Worm (Caenorhabditis elegans) whole organism, mixed stage, embryonic: Measurements from ENCODE around the gene B0334.10.

Experiments
- M03D4.4 ChIP-seq: sonication (generic microtip); optimal IDR thresholded peaks from 2 replicates; lab custom pipeline; 2017; ENCODE audit warnings: mild to moderate bottlenecking, missing genetic modification characterization, missing compliant biosample characterization
- bed-3 ChIP-seq: fragments of 200-800 bp; sonication (Bioruptor generic); optimal IDR thresholded peaks from 3 replicates; lab custom pipeline; 2018; ENCODE audit warnings: mild to moderate bottlenecking, missing genetic modification characterization, moderate library complexity, missing compliant biosample characterization
- blmp-1 ChIP-seq: fragments of 150-350 bp; optimal IDR thresholded peaks from 2 replicates; lab custom pipeline; 2014; ENCODE audit warnings: missing biosample characterization, missing genetic modification characterization
- ceh-39 ChIP-seq: fragments of 150-350 bp; optimal IDR thresholded peaks from 2 replicates; lab custom pipeline; 2014; ENCODE audit warnings: missing biosample characterization, missing genetic modification characterization
- ceh-43 ChIP-seq: fragments of 200-800 bp; sonication (Bioruptor generic); optimal IDR thresholded peaks from 2 replicates; lab custom pipeline; 2018; ENCODE audit warnings: mild to moderate bottlenecking, missing genetic modification characterization, moderate library complexity, missing compliant biosample characterization
- ceh-83 ChIP-seq: fragments of 200-800 bp; sonication (Bioruptor generic); optimal IDR thresholded peaks from 2 replicates; lab custom pipeline; 2018; ENCODE audit warnings: mild to moderate bottlenecking, missing genetic modification characterization, missing compliant biosample characterization
- ces-1 ChIP-seq: fragments of 150-350 bp; optimal IDR thresholded peaks from 2 replicates; lab custom pipeline; 2014; ENCODE audit warnings: missing biosample characterization, missing genetic modification reagents, missing genetic modification characterization
- cnd-1 ChIP-seq: fragments of 200-800 bp; sonication (Bioruptor generic); optimal IDR thresholded peaks from 2 replicates; lab custom pipeline; 2018; ENCODE audit warnings: mild to moderate bottlenecking, missing genetic modification characterization, missing compliant biosample characterization
- drap-1 ChIP-seq: fragments of 200-800 bp; sonication (Bioruptor generic); optimal IDR thresholded peaks from 3 replicates; lab custom pipeline; 2018; ENCODE audit warnings: mild to moderate bottlenecking, missing genetic modification characterization, missing compliant biosample characterization
- elt-1 ChIP-seq: sonication (generic microtip); optimal IDR thresholded peaks from 2 replicates; lab custom pipeline; 2017; ENCODE audit warnings: missing genetic modification characterization, mild to moderate bottlenecking, missing compliant biosample characterization, antibody characterized with exemption, moderate library complexity, borderline replicate concordance; ENCODE audit not compliant: insufficient read depth
- elt-3 ChIP-seq: fragments of 150-350 bp; optimal IDR thresholded peaks from 2 replicates; lab custom pipeline; 2014; ENCODE audit warnings: missing biosample characterization, missing genetic modification characterization
- flh-1 ChIP-seq: fragments of 200-800 bp; sonication (Bioruptor generic); optimal IDR thresholded peaks from 2 replicates; lab custom pipeline; 2018; ENCODE audit warnings: mild to moderate bottlenecking, missing genetic modification characterization, moderate library complexity, missing compliant biosample characterization
- ham-2 ChIP-seq: fragments of 200-800 bp; sonication (Bioruptor generic); optimal IDR thresholded peaks from 2 replicates; lab custom pipeline; 2018; ENCODE audit warnings: mild to moderate bottlenecking, missing genetic modification characterization, missing compliant biosample characterization
- hlh-1 ChIP-seq: fragments of 150-350 bp; optimal IDR thresholded peaks from 2 replicates; lab custom pipeline; 2014; ENCODE audit warnings: missing biosample characterization, missing genetic modification reagents, missing genetic modification characterization
- lin-13 ChIP-seq: fragments of 150-350 bp; optimal IDR thresholded peaks from 2 replicates; lab custom pipeline; 2014; ENCODE audit warnings: missing biosample characterization, missing genetic modification characterization
- lin-32 ChIP-seq: fragments of 200-800 bp; sonication (Bioruptor generic); optimal IDR thresholded peaks from 2 replicates; lab custom pipeline; 2018; ENCODE audit warnings: mild to moderate bottlenecking, missing genetic modification characterization, missing compliant biosample characterization
- lsy-2 ChIP-seq: fragments of 150-350 bp; optimal IDR thresholded peaks from 2 replicates; lab custom pipeline; 2014; ENCODE audit warnings: missing biosample characterization, missing genetic modification characterization
- mab-5 ChIP-seq: fragments of 150-350 bp; optimal IDR thresholded peaks from 2 replicates; lab custom pipeline; 2014; ENCODE audit warnings: missing biosample characterization, missing genetic modification characterization
- mep-1 ChIP-seq: fragments of 150-350 bp; optimal IDR thresholded peaks from 2 replicates; lab custom pipeline; 2017; ENCODE audit warnings: missing biosample characterization, missing genetic modification reagents, missing genetic modification characterization, inconsistent platforms
- mls-2 ChIP-seq: sonication (generic microtip); optimal IDR thresholded peaks from 2 replicates; lab custom pipeline; 2016; ENCODE audit warnings: mild to moderate bottlenecking, missing genetic modification characterization, moderate library complexity, missing compliant biosample characterization
- nhr-12 ChIP-seq: fragments of 150-350 bp; optimal IDR thresholded peaks from 2 replicates; lab custom pipeline; 2014; ENCODE audit warnings: missing biosample characterization, missing genetic modification characterization
- nhr-2 ChIP-seq: fragments of 150-350 bp; optimal IDR thresholded peaks from 2 replicates; lab custom pipeline; 2014; ENCODE audit warnings: missing biosample characterization, missing genetic modification characterization
- nhr-237 ChIP-seq: fragments of 150-350 bp; optimal IDR thresholded peaks from 2 replicates; lab custom pipeline; 2014; ENCODE audit warnings: missing biosample characterization, missing genetic modification characterization
- nhr-28 ChIP-seq: fragments of 150-350 bp; optimal IDR thresholded peaks from 2 replicates; lab custom pipeline; 2014; ENCODE audit warnings: missing biosample characterization, missing genetic modification characterization
- nhr-76 ChIP-seq: sonication (generic microtip); optimal IDR thresholded peaks from 2 replicates; lab custom pipeline; 2017; ENCODE audit warnings: missing biosample characterization, missing genetic modification characterization
- pha-4 ChIP-seq: fragments of 150-350 bp; optimal IDR thresholded peaks from 2 replicates; lab custom pipeline; 2018; ENCODE audit warnings: missing biosample characterization, missing genetic modification reagents, missing genetic modification characterization
- sem-2 ChIP-seq: fragments of 200-800 bp; sonication (Bioruptor generic); optimal IDR thresholded peaks from 2 replicates; lab custom pipeline; 2018; ENCODE audit warnings: mild to moderate bottlenecking, missing genetic modification characterization, missing compliant biosample characterization
- snpc-4 ChIP-seq: fragments of 150-350 bp; optimal IDR thresholded peaks from 2 replicates; lab custom pipeline; 2014; ENCODE audit warnings: missing biosample characterization, missing genetic modification characterization
- sptf-1 ChIP-seq: sonication (generic microtip); optimal IDR thresholded peaks from 2 replicates; lab custom pipeline; 2017; ENCODE audit warnings: mild to moderate bottlenecking, missing genetic modification characterization, moderate library complexity, missing compliant biosample characterization
- tbx-8 ChIP-seq: fragments of 200-800 bp; sonication (Bioruptor generic); optimal IDR thresholded peaks from 2 replicates; lab custom pipeline; 2018; ENCODE audit warnings: mild to moderate bottlenecking, missing genetic modification characterization, moderate library complexity, missing compliant biosample characterization
- unc-120 ChIP-seq: sonication (generic microtip); optimal IDR thresholded peaks from 2 replicates; lab custom pipeline; 2017; ENCODE audit warnings: missing genetic modification characterization, missing compliant biosample characterization; ENCODE audit not compliant: poor library complexity, severe bottlenecking
- unc-39 ChIP-seq: fragments of 150-350 bp; optimal IDR thresholded peaks from 2 replicates; lab custom pipeline; 2014; ENCODE audit warnings: missing biosample characterization, missing genetic modification characterization
- unc-62 ChIP-seq: fragments of 150-350 bp; optimal IDR thresholded peaks from 2 replicates; lab custom pipeline; 2014; ENCODE audit warnings: missing biosample characterization, missing genetic modification reagents, missing genetic modification characterization
- zip-8 ChIP-seq: fragments of 150-350 bp; optimal IDR thresholded peaks from 2 replicates; lab custom pipeline; 2014; ENCODE audit warnings: missing biosample characterization, missing genetic modification characterization
- ztf-11 ChIP-seq: fragments of 150-350 bp; optimal IDR thresholded peaks from 2 replicates; lab custom pipeline; 2014; ENCODE audit warnings: missing biosample characterization, missing genetic modification characterization

B0334.10 gene

ce11 chrII:11544714-11545113 is 26.4 kb downstream of the B0334.10 start, which contains the start of gene F54D5.9:
Gene F54D5.9, minus strand, starts transcription at chrII:11544828.
- TF ChIP-seq nhr-12 (tag; lab: Kevin White, UChicago), result no peak
- no peak for TF ChIP-seq blmp-1 (tag; lab: Kevin White, UChicago)
- no peak for TF ChIP-seq sem-2 (GFP tag; lab: Kevin White, UChicago)
- no peak for TF ChIP-seq nhr-76 (tag; lab: Kevin White, UChicago)
- no peak for TF ChIP-seq lin-13 (tag; lab: Kevin White, UChicago)
- TF ChIP-seq mab-5 (tag; lab: Kevin White, UChicago), result no peak
- no peak for TF ChIP-seq unc-39
- TF ChIP-seq mls-2 (tag; lab: Kevin White, UChicago), result no peak
- TF ChIP-seq ham-2, result no peak
- TF ChIP-seq zip-8 (tag; lab: Kevin White, UChicago), result no peak

DNA sequence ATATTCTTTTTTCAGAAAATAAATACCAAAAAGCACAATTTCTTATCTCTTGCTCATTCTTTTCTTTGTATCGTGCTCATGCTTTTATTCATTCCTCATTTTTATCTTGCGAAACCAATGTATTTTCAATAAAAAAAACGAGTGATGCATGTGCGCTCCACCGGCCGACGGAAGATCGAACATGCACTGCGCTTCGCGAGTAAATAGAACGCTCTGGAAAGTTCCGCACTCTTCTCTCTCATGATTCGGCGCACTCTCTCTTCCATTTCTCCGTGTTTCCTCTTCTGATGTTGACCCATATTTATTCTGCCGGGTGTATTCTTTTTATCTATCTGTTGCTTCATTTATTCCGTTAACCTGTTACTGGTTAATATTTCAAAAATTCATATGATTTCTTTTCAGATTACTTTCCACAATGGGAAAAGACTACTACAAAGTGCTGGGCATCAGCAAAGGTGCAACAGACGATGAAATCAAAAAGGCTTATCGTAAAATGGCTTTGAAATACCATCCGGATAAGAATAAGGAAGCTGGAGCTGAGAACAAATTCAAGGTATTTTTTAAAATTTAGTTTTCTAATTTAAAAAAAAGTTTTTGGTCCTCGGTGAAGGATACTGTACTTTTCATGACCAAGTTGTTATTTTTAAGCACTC is 27.1 kb downstream of the B0334.10 start, which contains the start of gene dnj-13:
dnj-13 (plus strand) TSS at position 403 of the 653 bp plus-strand sequence.
- no peak for TF ChIP-seq blmp-1 (tag; lab: Kevin White, UChicago)
- peak; percentile 12 for TF ChIP-seq ztf-11
- TF ChIP-seq mep-1 (tag; lab: Kevin White, UChicago), result peak; percentile 95
- TF ChIP-seq nhr-76 (tag; lab: Kevin White, UChicago), result no peak
- TF ChIP-seq lin-13 (tag; lab: Kevin White, UChicago), result peak; percentile 93
- peak; percentile 35 for TF ChIP-seq elt-3 (tag; lab: Kevin White, UChicago)
- TF ChIP-seq mls-2 (tag; lab: Kevin White, UChicago), result peak; percentile 85
- TF ChIP-seq ceh-39 (tag; lab: Kevin White, UChicago), result peak; percentile 82
- no peak for TF ChIP-seq unc-39
- no peak for TF ChIP-seq elt-1
- peak; percentile 93 for TF ChIP-seq sptf-1 (tag; lab: Kevin White, UChicago)
- peak; percentile 83 for TF ChIP-seq ces-1
- TF ChIP-seq cnd-1 (tag; lab: Kevin White, UChicago), result peak; percentile 70
- TF ChIP-seq mab-5 (tag; lab: Kevin White, UChicago), result no peak
- TF ChIP-seq snpc-4 (tag; lab: Kevin White, UChicago), result no peak
- no peak for TF ChIP-seq flh-1 (GFP tag; lab: Kevin White, UChicago)
- TF ChIP-seq ceh-43 (GFP tag; lab: Kevin White, UChicago), result no peak
- peak; percentile 98 for TF ChIP-seq pha-4 (tag; lab: Kevin White, UChicago)
- TF ChIP-seq tbx-8 (GFP tag; lab: Kevin White, UChicago), result no peak
- peak; percentile 53 for TF ChIP-seq unc-62 (GFP tag; lab: Kevin White, UChicago)
- no peak for TF ChIP-seq lin-32
- no peak for TF ChIP-seq bed-3 (GFP tag; lab: Kevin White, UChicago)
- no peak for TF ChIP-seq zip-8 (tag; lab: Kevin White, UChicago)
- peak; percentile 44 for TF ChIP-seq hlh-1
- peak; percentile 36 for TF ChIP-seq ham-2
- peak; percentile 81 for TF ChIP-seq lsy-2 (tag; lab: Kevin White, UChicago)
- no peak for TF ChIP-seq sem-2 (GFP tag; lab: Kevin White, UChicago)
- peak; percentile 87 for TF ChIP-seq unc-120 (tag; lab: Kevin White, UChicago)
- peak; percentile 74 for TF ChIP-seq M03D4.4 (tag; lab: Kevin White, UChicago)
- TF ChIP-seq nhr-28 (tag; lab: Kevin White, UChicago), result peak; percentile 10
- no peak for TF ChIP-seq ceh-83
- peak; percentile 80 for TF ChIP-seq drap-1
- TF ChIP-seq nhr-12 (tag; lab: Kevin White, UChicago), result peak; percentile 43
- TF ChIP-seq nhr-2 (tag; lab: Kevin White, UChicago), result peak; percentile 35
- peak; percentile 61 for TF ChIP-seq nhr-237

DNA sequence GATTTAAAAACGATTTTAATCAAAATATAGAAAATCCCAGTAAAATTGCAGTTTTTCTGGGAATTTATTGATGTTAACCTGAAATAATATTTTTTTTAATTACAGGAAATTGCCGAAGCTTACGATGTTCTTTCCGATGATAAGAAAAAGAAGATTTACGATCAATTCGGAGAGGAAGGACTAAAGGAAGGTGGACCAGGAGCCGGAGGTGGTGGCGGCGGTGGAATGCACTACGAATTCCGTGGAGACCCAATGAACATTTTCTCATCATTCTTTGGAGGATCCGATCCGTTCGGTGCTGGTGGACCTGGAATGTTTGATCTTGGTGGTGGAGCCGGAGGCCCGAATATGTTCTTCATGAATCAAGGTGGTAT is 27.7 kb downstream of the B0334.10 start:
- TF ChIP-seq mab-5 (tag; lab: Kevin White, UChicago), result no peak
- TF ChIP-seq, all 35 proteins: peak for 0
